Worm (Caenorhabditis elegans) whole organism, L2 larva: ENCODE data around the gene srx-65.

Source experiments
- C34F6.9 ChIP-seq: fragments of 150-350 bp; optimal IDR thresholded peaks from 2 replicates; lab custom pipeline; 2014; ENCODE audit warnings: missing biosample characterization, missing genetic modification characterization
- F13H6.1 ChIP-seq: sonication (generic microtip); optimal IDR thresholded peaks from 2 replicates; lab custom pipeline; 2016; ENCODE audit warnings: missing genetic modification characterization, missing compliant biosample characterization
- R02D3.7 ChIP-seq: fragments of 150-350 bp; optimal IDR thresholded peaks from 2 replicates; lab custom pipeline; 2014; ENCODE audit warnings: missing biosample characterization, missing genetic modification characterization
- Y55F3AM.14 ChIP-seq: fragments of 200-800 bp; sonication (Bioruptor generic); optimal IDR thresholded peaks from 2 replicates; lab custom pipeline; 2018; ENCODE audit warnings: mild to moderate bottlenecking, missing genetic modification characterization, missing compliant biosample characterization
- aly-2 ChIP-seq: fragments of 150-350 bp; optimal IDR thresholded peaks from 2 replicates; lab custom pipeline; 2014; ENCODE audit warnings: missing biosample characterization, missing genetic modification characterization
- blmp-1 ChIP-seq: sonication (generic microtip); optimal IDR thresholded peaks from 2 replicates; lab custom pipeline; 2017; ENCODE audit warnings: missing genetic modification characterization, mild to moderate bottlenecking, missing compliant biosample characterization, antibody characterized with exemption, moderate library complexity; ENCODE audit not compliant: insufficient read depth
- ceh-16 ChIP-seq: fragments of 150-350 bp; optimal IDR thresholded peaks from 2 replicates; lab custom pipeline; 2014; ENCODE audit warnings: missing biosample characterization, missing genetic modification characterization
- ceh-82 ChIP-seq: fragments of 150-350 bp; optimal IDR thresholded peaks from 2 replicates; lab custom pipeline; 2014; ENCODE audit warnings: missing biosample characterization, missing genetic modification characterization
- dmd-4 ChIP-seq: sonication (generic microtip); optimal IDR thresholded peaks from 2 replicates; lab custom pipeline; 2017; ENCODE audit warnings: missing biosample characterization, missing genetic modification characterization
- egl-27 ChIP-seq: sonication (generic microtip); optimal IDR thresholded peaks from 3 replicates; lab custom pipeline; 2017; ENCODE audit warnings: missing biosample characterization, missing genetic modification reagents, missing genetic modification characterization
- elt-3 ChIP-seq: sonication (generic microtip); optimal IDR thresholded peaks from 2 replicates; lab custom pipeline; 2017; ENCODE audit warnings: missing biosample characterization, missing genetic modification characterization
- fos-1 ChIP-seq: fragments of 150-350 bp; optimal IDR thresholded peaks from 2 replicates; lab custom pipeline; 2014; ENCODE audit warnings: missing biosample characterization, missing genetic modification characterization
- lin-13 ChIP-seq: fragments of 150-350 bp; optimal IDR thresholded peaks from 2 replicates; lab custom pipeline; 2014; ENCODE audit warnings: missing biosample characterization, missing genetic modification reagents, missing genetic modification characterization
- lin-39 ChIP-seq: fragments of 150-350 bp; optimal IDR thresholded peaks from 2 replicates; lab custom pipeline; 2014; ENCODE audit warnings: missing biosample characterization, missing genetic modification reagents, missing genetic modification characterization
- lsy-2 ChIP-seq, 2 experiments: fragments of 150-350 bp in 1 of 2; sonication (generic microtip) in 1 of 2; optimal IDR thresholded peaks; 2 replicates each; lab custom pipeline; 2014 to 2017; ENCODE audit warnings: missing biosample characterization in 2 of 2, missing genetic modification characterization in 2 of 2
- mab-5 ChIP-seq: fragments of 150-350 bp; optimal IDR thresholded peaks from 2 replicates; lab custom pipeline; 2014; ENCODE audit warnings: missing biosample characterization, missing genetic modification characterization
- nhr-10 ChIP-seq: sonication (generic microtip); optimal IDR thresholded peaks from 2 replicates; lab custom pipeline; 2017; ENCODE audit warnings: missing biosample characterization, missing genetic modification characterization
- nhr-129 ChIP-seq: fragments of 150-350 bp; optimal IDR thresholded peaks from 2 replicates; lab custom pipeline; 2014; ENCODE audit warnings: missing biosample characterization, missing genetic modification characterization
- nhr-21 ChIP-seq: fragments of 150-350 bp; optimal IDR thresholded peaks from 2 replicates; lab custom pipeline; 2014; ENCODE audit warnings: missing biosample characterization, missing genetic modification characterization
- nhr-237 ChIP-seq: fragments of 150-350 bp; optimal IDR thresholded peaks from 2 replicates; lab custom pipeline; 2014; ENCODE audit warnings: missing biosample characterization, missing genetic modification characterization
- nhr-25 ChIP-seq: fragments of 150-350 bp; sonication (generic microtip); optimal IDR thresholded peaks from 3 replicates; lab custom pipeline; 2014; ENCODE audit warnings: missing biosample characterization, missing genetic modification characterization
- nhr-6 ChIP-seq: fragments of 150-350 bp; optimal IDR thresholded peaks from 2 replicates; lab custom pipeline; 2014; ENCODE audit warnings: missing biosample characterization, missing genetic modification characterization
- nhr-77 ChIP-seq: fragments of 150-350 bp; optimal IDR thresholded peaks from 2 replicates; lab custom pipeline; 2014; ENCODE audit warnings: missing biosample characterization, missing genetic modification characterization
- peb-1 ChIP-seq: fragments of 150-350 bp; optimal IDR thresholded peaks from 2 replicates; lab custom pipeline; 2014; ENCODE audit warnings: missing biosample characterization, missing genetic modification characterization
- skn-1 ChIP-seq: sonication (generic microtip); optimal IDR thresholded peaks from 2 replicates; lab custom pipeline; 2017; ENCODE audit warnings: missing biosample characterization, missing genetic modification characterization
- sma-3 ChIP-seq: sonication (generic microtip); optimal IDR thresholded peaks from 2 replicates; lab custom pipeline; 2016; ENCODE audit warnings: missing genetic modification reagents, missing genetic modification characterization, missing compliant biosample characterization
- sma-9 ChIP-seq, 2 experiments: fragments of 150-350 bp in 1 of 2; sonication (generic microtip) in 1 of 2; optimal IDR thresholded peaks; 2 replicates each; lab custom pipeline; 2014 to 2016; ENCODE audit warnings: missing genetic modification characterization in 2 of 2, mild to moderate bottlenecking in 1 of 2, missing biosample characterization in 1 of 2, missing compliant biosample characterization in 1 of 2, missing genetic modification reagents in 1 of 2, moderate library complexity in 1 of 2
- snpc-4 ChIP-seq: fragments of 150-350 bp; optimal IDR thresholded peaks from 2 replicates; lab custom pipeline; 2014; ENCODE audit warnings: missing biosample characterization, missing genetic modification characterization
- unc-55 ChIP-seq: fragments of 150-350 bp; sonication (generic microtip); optimal IDR thresholded peaks from 3 replicates; lab custom pipeline; 2014; ENCODE audit warnings: missing biosample characterization, missing genetic modification reagents, missing genetic modification characterization
- unc-62 ChIP-seq: fragments of 150-350 bp; optimal IDR thresholded peaks from 2 replicates; lab custom pipeline; 2014; ENCODE audit warnings: missing biosample characterization, missing genetic modification reagents, missing genetic modification characterization
- zag-1 ChIP-seq: fragments of 150-350 bp; optimal IDR thresholded peaks from 2 replicates; lab custom pipeline; 2014; ENCODE audit warnings: missing biosample characterization, missing genetic modification characterization
- ztf-1 ChIP-seq: fragments of 200-800 bp; sonication (Bioruptor generic); conservative IDR thresholded peaks from 2 replicates; pipeline ENCODE4 v1.3.6; 2022; ENCODE audit warnings: missing genetic modification characterization, missing compliant biosample characterization
- ztf-11 ChIP-seq: sonication (generic microtip); optimal IDR thresholded peaks from 2 replicates; lab custom pipeline; 2017; ENCODE audit warnings: missing biosample characterization, missing genetic modification characterization
- ztf-4 ChIP-seq: fragments of 150-350 bp; optimal IDR thresholded peaks from 2 replicates; lab custom pipeline; 2014; ENCODE audit warnings: missing biosample characterization, missing genetic modification characterization

Gene srx-65

DNA sequence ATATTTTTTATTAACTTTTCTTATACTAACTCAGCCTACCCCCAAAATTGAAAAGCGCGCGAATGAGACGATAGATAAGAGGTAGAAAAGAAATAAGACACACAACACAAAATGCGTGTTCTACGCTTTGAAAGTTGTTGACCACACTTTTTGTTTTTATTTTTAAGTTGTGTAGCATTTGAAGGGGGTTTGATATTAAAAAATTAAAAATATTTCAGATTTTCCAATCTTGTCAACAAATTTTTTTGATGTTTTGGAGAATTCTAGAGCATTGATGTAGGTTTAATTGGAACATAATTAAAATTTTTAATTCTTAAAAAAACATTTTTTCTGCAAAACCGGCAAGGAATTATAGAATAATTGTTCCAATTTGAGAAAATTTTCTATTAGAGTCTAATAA lies 39.5 kb downstream of the srx-65 start, which contains the start of gene cyp-34A6:
Gene cyp-34A6, minus strand, starts transcription at position 101 of the 400 bp plus-strand sequence.
- TF ChIP-seq Y55F3AM.14: no peak
- no peak for TF ChIP-seq unc-55 (GFP tag; lab: Kevin White, UChicago)
- no peak for TF ChIP-seq ceh-16 (tag; lab: Kevin White, UChicago)
- TF ChIP-seq lin-13 (GFP tag; lab: Kevin White, UChicago): no peak
- TF ChIP-seq sma-9 (GFP tag; optimal IDR thresholded peaks at IDR 0.05; lab: Kevin White, UChicago): no peak
- TF ChIP-seq sma-9 (tag; optimal IDR thresholded peaks at IDR 0.05; lab: Kevin White, UChicago): no peak
- TF ChIP-seq C34F6.9 (tag; lab: Kevin White, UChicago): no peak
- no peak for TF ChIP-seq blmp-1 (tag; lab: Kevin White, UChicago)
- TF ChIP-seq nhr-6 (tag; lab: Kevin White, UChicago): no peak
- no peak for TF ChIP-seq nhr-25 (tag; lab: Kevin White, UChicago)
- TF ChIP-seq egl-27 (tag; lab: Kevin White, UChicago): no peak
- TF ChIP-seq sma-3 (GFP tag; lab: Kevin White, UChicago): no peak
- TF ChIP-seq, all 48 proteins: peak for 0

- no peak for TF ChIP-seq sma-9 (GFP tag; optimal IDR thresholded peaks at IDR 0.05; lab: Kevin White, UChicago)
- TF ChIP-seq sma-9 (tag; optimal IDR thresholded peaks at IDR 0.05; lab: Kevin White, UChicago): no peak
- TF ChIP-seq lsy-2 (tag; optimal IDR thresholded peaks at IDR 0.05; lab: Kevin White, UChicago): no peak
- TF ChIP-seq R02D3.7 (tag; lab: Kevin White, UChicago): no peak
- TF ChIP-seq nhr-237 (tag; lab: Kevin White, UChicago): no peak
- no peak for TF ChIP-seq nhr-129 (tag; lab: Kevin White, UChicago)
- TF ChIP-seq skn-1 (tag; lab: Kevin White, UChicago): no peak
Measured at ce11 chrV:3963715-3964114, 42.0 kb downstream of the srx-65 start, which contains the start of gene cyp-34A7. Gene cyp-34A7 (minus strand): TSS chrV:3963815.

ce11 chrV:3967762-3968161 lies 46.0 kb downstream of the srx-65 start, which contains the start of gene cyp-34A8:
Gene cyp-34A8 (minus strand): TSS chrV:3967823.
- TF ChIP-seq ztf-1 (GFP tag; lab: Robert Waterston, UW) (no peak), dmd-4 (tag; lab: Kevin White, UChicago) (no peak), peb-1 (tag; lab: Kevin White, UChicago) (no peak), ztf-11 (tag; lab: Kevin White, UChicago) (no peak), sma-9 (GFP tag; optimal IDR thresholded peaks at IDR 0.05; lab: Kevin White, UChicago) (peak; percentile 31), sma-9 (tag; optimal IDR thresholded peaks at IDR 0.05; lab: Kevin White, UChicago) (no peak), mab-5 (tag; lab: Kevin White, UChicago) (no peak)

DNA sequence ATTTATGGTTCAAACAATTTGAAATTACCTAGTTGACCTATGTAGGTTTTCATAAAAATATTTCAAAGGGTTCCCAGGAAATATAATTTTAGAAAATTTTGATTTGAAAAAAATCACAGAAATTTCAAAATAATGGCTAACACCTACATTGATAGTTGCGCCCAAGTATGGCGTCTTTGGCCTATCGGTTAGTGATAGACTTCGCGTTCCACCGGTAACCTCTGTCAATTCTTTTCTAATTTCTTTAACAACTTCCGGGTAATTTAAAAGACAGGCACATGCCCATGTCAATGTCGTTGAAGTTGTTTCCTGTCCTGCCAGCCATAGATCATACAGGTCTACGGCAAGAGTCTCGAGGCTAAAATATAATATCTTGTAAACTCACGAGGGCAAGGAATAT lies 47.2 kb downstream of the srx-65 start:
- TF ChIP-seq nhr-10 (tag; lab: Kevin White, UChicago) (no peak), dmd-4 (tag; lab: Kevin White, UChicago) (no peak), R02D3.7 (tag; lab: Kevin White, UChicago) (no peak), ztf-4 (tag; lab: Kevin White, UChicago) (no peak), sma-3 (GFP tag; lab: Kevin White, UChicago) (no peak), fos-1 (tag; lab: Kevin White, UChicago) (no peak), ceh-82 (tag; lab: Kevin White, UChicago) (no peak)

- TF ChIP-seq Y55F3AM.14: no peak
- no peak for TF ChIP-seq unc-62 (GFP tag; lab: Kevin White, UChicago)
- no peak for TF ChIP-seq R02D3.7 (tag; lab: Kevin White, UChicago)
- TF ChIP-seq elt-3 (tag; lab: Kevin White, UChicago): no peak
- no peak for TF ChIP-seq sma-3 (GFP tag; lab: Kevin White, UChicago)
- TF ChIP-seq snpc-4 (tag; lab: Kevin White, UChicago): no peak
- no peak for TF ChIP-seq unc-55 (GFP tag; lab: Kevin White, UChicago)
- no peak for TF ChIP-seq nhr-237 (tag; lab: Kevin White, UChicago)
- no peak for TF ChIP-seq nhr-77 (tag; lab: Kevin White, UChicago)
- TF ChIP-seq nhr-21 (tag; lab: Kevin White, UChicago): no peak
- TF ChIP-seq sma-9 (GFP tag; optimal IDR thresholded peaks at IDR 0.05; lab: Kevin White, UChicago): no peak
- no peak for TF ChIP-seq sma-9 (tag; optimal IDR thresholded peaks at IDR 0.05; lab: Kevin White, UChicago)
- no peak for TF ChIP-seq aly-2 (tag; lab: Kevin White, UChicago)
- TF ChIP-seq zag-1 (tag; lab: Kevin White, UChicago): no peak
- TF ChIP-seq egl-27 (tag; lab: Kevin White, UChicago): no peak
- no peak for TF ChIP-seq nhr-10 (tag; lab: Kevin White, UChicago)
- TF ChIP-seq ztf-11 (tag; lab: Kevin White, UChicago): no peak
- no peak for TF ChIP-seq lin-39 (tag; lab: Kevin White, UChicago)
- TF ChIP-seq F13H6.1: no peak
Measured at ce11 chrV:3969664-3970063, 47.9 kb downstream of the srx-65 start.
